Worm (Caenorhabditis elegans) whole organism, L3 larva: ENCODE data around the gene F45G2.8.

Experiments used
- R02D3.7 ChIP-seq: fragments of 150-350 bp; optimal IDR thresholded peaks from 2 replicates; lab custom pipeline; 2014; ENCODE audit warnings: missing biosample characterization, missing genetic modification characterization
- ZK546.5 ChIP-seq: sonication (generic microtip); optimal IDR thresholded peaks from 2 replicates; lab custom pipeline; 2017; ENCODE audit warnings: missing biosample characterization, missing genetic modification characterization
- ama-1 ChIP-seq: fragments of 150-350 bp; optimal IDR thresholded peaks from 2 replicates; lab custom pipeline; 2018
- ceh-16 ChIP-seq: sonication (generic microtip); optimal IDR thresholded peaks from 2 replicates; lab custom pipeline; 2017; ENCODE audit warnings: missing biosample characterization, missing genetic modification characterization
- ceh-9 ChIP-seq: sonication (generic microtip); optimal IDR thresholded peaks from 2 replicates; lab custom pipeline; 2018; ENCODE audit warnings: missing biosample characterization, missing genetic modification characterization
- daf-12 ChIP-seq: fragments of 150-350 bp; optimal IDR thresholded peaks from 2 replicates; lab custom pipeline; 2014; ENCODE audit warnings: missing biosample characterization, missing genetic modification reagents, missing genetic modification characterization
- egl-27 ChIP-seq: sonication (generic microtip); optimal IDR thresholded peaks from 4 replicates; lab custom pipeline; 2017; ENCODE audit warnings: missing biosample characterization, missing genetic modification reagents, missing genetic modification characterization
- egl-5 ChIP-seq: fragments of 150-350 bp; optimal IDR thresholded peaks from 2 replicates; lab custom pipeline; 2017; ENCODE audit warnings: missing biosample characterization, missing genetic modification reagents, missing genetic modification characterization, inconsistent platforms
- elt-1 ChIP-seq: fragments of 150-350 bp; optimal IDR thresholded peaks from 2 replicates; lab custom pipeline; 2014; ENCODE audit warnings: missing biosample characterization, missing genetic modification characterization
- elt-2 ChIP-seq: sonication (generic microtip); optimal IDR thresholded peaks from 2 replicates; lab custom pipeline; 2016; ENCODE audit warnings: missing genetic modification reagents, mild to moderate bottlenecking, missing genetic modification characterization, missing compliant biosample characterization
- elt-3 ChIP-seq, 3 experiments: fragments of 150-350 bp in 1 of 3; sonication (generic microtip) in 2 of 3; optimal IDR thresholded peaks; 2 replicates in 2 of 3; 4 replicates in 1 of 3; lab custom pipeline; 2014 to 2017; ENCODE audit warnings: missing biosample characterization in 3 of 3, missing genetic modification characterization in 3 of 3
- eor-1 ChIP-seq, 2 experiments: fragments of 150-350 bp; optimal IDR thresholded peaks; 2 replicates each; lab custom pipeline; 2014 to 2018; ENCODE audit warnings: missing biosample characterization in 2 of 2, missing genetic modification characterization in 2 of 2
- fkh-10 ChIP-seq: sonication (generic microtip); optimal IDR thresholded peaks from 2 replicates; lab custom pipeline; 2017; ENCODE audit warnings: missing biosample characterization, missing genetic modification reagents, missing genetic modification characterization
- fkh-2 ChIP-seq: fragments of 150-350 bp; optimal IDR thresholded peaks from 2 replicates; lab custom pipeline; 2014; ENCODE audit warnings: missing biosample characterization, missing genetic modification reagents, missing genetic modification characterization
- fos-1 ChIP-seq: fragments of 150-350 bp; optimal IDR thresholded peaks from 2 replicates; lab custom pipeline; 2014; ENCODE audit warnings: missing biosample characterization, missing genetic modification characterization
- lin-15B ChIP-seq: fragments of 150-350 bp; optimal IDR thresholded peaks from 2 replicates; lab custom pipeline; 2014; ENCODE audit warnings: missing biosample characterization, missing genetic modification characterization
- lin-39 ChIP-seq: fragments of 150-350 bp; optimal IDR thresholded peaks from 2 replicates; lab custom pipeline; 2018; ENCODE audit warnings: missing biosample characterization, missing genetic modification reagents, missing genetic modification characterization
- lsy-12 ChIP-seq: sonication (generic microtip); optimal IDR thresholded peaks from 2 replicates; lab custom pipeline; 2016; ENCODE audit warnings: mild to moderate bottlenecking, missing genetic modification characterization, missing compliant biosample characterization
- mml-1 ChIP-seq: fragments of 150-350 bp; sonication (generic microtip); optimal IDR thresholded peaks from 3 replicates; lab custom pipeline; 2014; ENCODE audit warnings: missing biosample characterization, missing genetic modification characterization
- nhr-11 ChIP-seq: fragments of 150-350 bp; optimal IDR thresholded peaks from 2 replicates; lab custom pipeline; 2014; ENCODE audit warnings: missing biosample characterization, missing genetic modification characterization
- nhr-23 ChIP-seq: fragments of 150-350 bp; optimal IDR thresholded peaks from 2 replicates; lab custom pipeline; 2014; ENCODE audit warnings: missing biosample characterization, missing genetic modification reagents, missing genetic modification characterization
- nhr-237 ChIP-seq: fragments of 150-350 bp; optimal IDR thresholded peaks from 2 replicates; lab custom pipeline; 2014; ENCODE audit warnings: missing biosample characterization, missing genetic modification characterization
- nhr-25 ChIP-seq: sonication (generic microtip); optimal IDR thresholded peaks from 2 replicates; lab custom pipeline; 2017; ENCODE audit warnings: missing biosample characterization, missing genetic modification characterization
- nhr-43 ChIP-seq: sonication (generic microtip); optimal IDR thresholded peaks from 2 replicates; lab custom pipeline; 2016; ENCODE audit warnings: mild to moderate bottlenecking, missing genetic modification characterization, missing compliant biosample characterization; ENCODE audit not compliant: poor library complexity, severe bottlenecking
- nhr-67 ChIP-seq: fragments of 150-350 bp; optimal IDR thresholded peaks from 2 replicates; lab custom pipeline; 2014; ENCODE audit warnings: missing biosample characterization, missing genetic modification characterization
- nhr-77 ChIP-seq: fragments of 150-350 bp; optimal IDR thresholded peaks from 2 replicates; lab custom pipeline; 2014; ENCODE audit warnings: missing biosample characterization, missing genetic modification characterization
- pha-4 ChIP-seq: fragments of 150-350 bp; optimal IDR thresholded peaks from 2 replicates; lab custom pipeline; 2014; ENCODE audit warnings: missing biosample characterization, missing genetic modification reagents, missing genetic modification characterization
- pqm-1 ChIP-seq: fragments of 150-350 bp; optimal IDR thresholded peaks from 2 replicates; lab custom pipeline; 2017; ENCODE audit warnings: missing biosample characterization, missing genetic modification characterization, inconsistent platforms
- sea-2 ChIP-seq: fragments of 150-350 bp; sonication (generic microtip); optimal IDR thresholded peaks from 4 replicates; lab custom pipeline; 2014; ENCODE audit warnings: missing biosample characterization, missing genetic modification reagents, missing genetic modification characterization
- skn-1 ChIP-seq: fragments of 150-350 bp; optimal IDR thresholded peaks from 2 replicates; lab custom pipeline; 2014; ENCODE audit warnings: missing biosample characterization, missing genetic modification characterization
- snpc-4 ChIP-seq: fragments of 150-350 bp; optimal IDR thresholded peaks from 2 replicates; lab custom pipeline; 2014; ENCODE audit warnings: missing biosample characterization, missing genetic modification characterization
- tbx-2 ChIP-seq: sonication (generic microtip); optimal IDR thresholded peaks from 2 replicates; lab custom pipeline; 2016; ENCODE audit warnings: mild to moderate bottlenecking, missing genetic modification characterization, missing compliant biosample characterization
- unc-39 ChIP-seq: sonication (generic microtip); optimal IDR thresholded peaks from 4 replicates; lab custom pipeline; 2017; ENCODE audit warnings: missing biosample characterization, missing genetic modification characterization
- unc-62 ChIP-seq: fragments of 150-350 bp; sonication (generic microtip); optimal IDR thresholded peaks from 4 replicates; lab custom pipeline; 2014; ENCODE audit warnings: missing biosample characterization, missing genetic modification reagents, missing genetic modification characterization
- zag-1 ChIP-seq: fragments of 150-350 bp; optimal IDR thresholded peaks from 2 replicates; lab custom pipeline; 2014; ENCODE audit warnings: missing biosample characterization, missing genetic modification characterization
- ztf-11 ChIP-seq: fragments of 150-350 bp; optimal IDR thresholded peaks from 2 replicates; lab custom pipeline; 2014; ENCODE audit warnings: missing biosample characterization, missing genetic modification characterization
- ztf-4 ChIP-seq: fragments of 150-350 bp; optimal IDR thresholded peaks from 2 replicates; lab custom pipeline; 2014; ENCODE audit warnings: missing biosample characterization, missing genetic modification characterization

F45G2.8 gene

DNA sequence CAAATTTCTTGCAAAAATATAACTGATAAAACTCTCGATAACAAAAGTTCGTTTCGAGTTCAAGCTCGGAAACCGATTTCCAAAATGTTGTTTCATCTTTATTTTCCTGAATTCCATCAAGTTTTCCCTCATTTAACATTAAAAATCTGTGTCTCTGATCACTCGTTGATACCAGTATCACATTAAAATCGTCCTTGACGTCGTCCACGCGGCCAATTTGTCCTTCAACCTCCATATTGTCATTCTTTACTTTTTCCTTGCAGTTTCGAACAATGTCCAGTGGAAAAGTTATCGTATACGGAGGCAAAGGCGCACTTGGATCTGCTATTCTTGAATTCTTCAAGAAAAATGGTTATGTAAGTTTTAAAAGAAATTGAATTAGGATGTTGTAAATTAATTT, 41.8 kb downstream of the F45G2.8 start, which contains the start of gene qdpr-1:
qdpr-1 (plus strand) TSS at position 264 of the 400 bp plus-strand sequence.
- TF ChIP-seq nhr-23 (tag; lab: Kevin White, UChicago), result no peak
- peak; percentile 33 for TF ChIP-seq nhr-25 (tag; lab: Kevin White, UChicago)
- TF ChIP-seq elt-3 (tag; optimal IDR thresholded peaks at IDR 0.05; lab: Kevin White, UChicago), result peak in 1 of 3 experiments; percentile 37
- TF ChIP-seq, all 47 proteins: peak for 2

DNA sequence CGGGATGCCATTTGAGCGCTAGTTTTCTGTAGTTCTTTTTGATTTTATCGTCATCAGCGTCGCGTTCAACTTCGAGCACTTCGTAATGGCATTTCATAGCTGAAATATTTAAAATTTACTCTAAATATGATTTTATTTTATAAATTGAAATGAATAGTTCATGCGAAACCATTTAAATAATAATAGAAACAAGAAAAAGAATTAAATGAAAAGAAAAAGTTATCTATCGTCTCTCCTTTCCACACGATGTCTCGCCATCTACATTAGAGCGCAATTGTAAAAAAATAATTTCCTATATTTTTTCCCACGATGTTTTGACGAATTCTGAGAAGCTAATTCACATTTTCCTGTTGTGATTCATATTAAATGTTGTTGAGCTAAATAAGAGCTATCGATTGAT, 42.2 kb downstream of the F45G2.8 start, which contains the start of gene dnj-17:
dnj-17 (minus strand) TSS at position 101 of the 400 bp plus-strand sequence.
- TF ChIP-seq mml-1 (tag; lab: Kevin White, UChicago) (no peak), elt-1 (tag; lab: Kevin White, UChicago) (no peak), nhr-25 (tag; lab: Kevin White, UChicago) (no peak), tbx-2 (no peak), sea-2 (GFP tag; lab: Kevin White, UChicago) (no peak), nhr-67 (tag; lab: Kevin White, UChicago) (no peak), unc-62 (GFP tag; lab: Kevin White, UChicago) (no peak), ceh-9 (tag; lab: Kevin White, UChicago) (no peak), nhr-43 (tag; lab: Kevin White, UChicago) (no peak), ZK546.5 (tag; lab: Kevin White, UChicago) (no peak), lsy-12 (tag; lab: Kevin White, UChicago) (no peak)

DNA sequence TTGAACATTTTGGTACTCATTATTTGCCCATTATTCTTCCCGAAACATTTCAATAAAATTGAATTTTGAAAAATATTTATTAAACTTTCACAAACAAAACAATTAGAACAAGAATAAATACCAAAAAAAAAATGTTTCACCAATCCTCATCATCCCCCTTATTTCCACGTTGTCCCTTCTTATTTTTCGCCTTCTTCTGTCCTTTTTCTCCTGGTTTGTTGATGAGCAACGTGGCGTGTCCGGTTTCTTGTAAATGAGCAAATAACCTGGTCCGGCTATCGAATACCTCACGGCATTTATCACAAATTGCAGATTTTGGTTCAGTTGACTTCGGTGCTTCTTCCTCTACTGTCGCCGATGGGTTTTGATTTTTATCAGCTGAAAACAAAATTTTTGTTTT, 44.7 kb downstream of the F45G2.8 start:
- no peak for TF ChIP-seq lin-39
- no peak for TF ChIP-seq snpc-4 (tag; lab: Kevin White, UChicago)
- TF ChIP-seq nhr-77 (tag; lab: Kevin White, UChicago), result no peak

DNA sequence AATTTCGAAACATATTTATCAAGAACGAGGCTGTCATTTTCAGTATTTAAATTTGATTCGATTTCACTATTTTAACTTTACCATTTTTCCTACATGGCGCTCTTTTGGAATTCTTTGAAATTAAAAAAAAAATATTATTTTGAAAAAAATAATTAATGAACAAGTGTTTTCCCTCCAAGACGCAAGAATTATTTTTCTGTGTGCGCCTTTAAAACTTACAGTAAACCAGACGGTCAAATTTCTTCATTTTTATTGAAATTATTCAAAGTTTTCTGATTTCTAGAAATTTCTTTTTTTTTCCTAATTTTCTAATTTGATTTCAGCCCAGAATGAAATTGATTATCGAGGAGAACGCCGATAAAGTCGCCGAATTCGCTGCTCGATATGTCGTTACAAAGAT, 46.4 kb downstream of the F45G2.8 start, which contains the start of gene T03F6.3:
T03F6.3 (plus strand) TSS at position 318 of the 400 bp plus-strand sequence.
- no peak for TF ChIP-seq elt-1 (tag; lab: Kevin White, UChicago)
- no peak for TF ChIP-seq egl-5 (tag; lab: Kevin White, UChicago)
- TF ChIP-seq lin-39, result no peak
- no peak for TF ChIP-seq ztf-11 (tag; lab: Kevin White, UChicago)
- no peak for TF ChIP-seq unc-39 (tag; lab: Kevin White, UChicago)
- TF ChIP-seq fkh-10, result no peak
- TF ChIP-seq tbx-2, result no peak
- TF ChIP-seq fkh-2 (tag; lab: Kevin White, UChicago), result no peak
- TF ChIP-seq nhr-67 (tag; lab: Kevin White, UChicago), result no peak
- TF ChIP-seq egl-27 (tag; lab: Kevin White, UChicago), result no peak
- no peak for TF ChIP-seq eor-1 (tag; optimal IDR thresholded peaks at IDR 0.05; lab: Kevin White, UChicago)
- TF ChIP-seq zag-1 (tag; lab: Kevin White, UChicago), result no peak
- TF ChIP-seq R02D3.7 (tag; lab: Kevin White, UChicago), result no peak
- TF ChIP-seq nhr-11 (tag; lab: Kevin White, UChicago), result no peak
- TF ChIP-seq ceh-16 (tag; lab: Kevin White, UChicago), result no peak
- no peak for TF ChIP-seq daf-12 (tag; lab: Kevin White, UChicago)
- TF ChIP-seq skn-1, result no peak

DNA sequence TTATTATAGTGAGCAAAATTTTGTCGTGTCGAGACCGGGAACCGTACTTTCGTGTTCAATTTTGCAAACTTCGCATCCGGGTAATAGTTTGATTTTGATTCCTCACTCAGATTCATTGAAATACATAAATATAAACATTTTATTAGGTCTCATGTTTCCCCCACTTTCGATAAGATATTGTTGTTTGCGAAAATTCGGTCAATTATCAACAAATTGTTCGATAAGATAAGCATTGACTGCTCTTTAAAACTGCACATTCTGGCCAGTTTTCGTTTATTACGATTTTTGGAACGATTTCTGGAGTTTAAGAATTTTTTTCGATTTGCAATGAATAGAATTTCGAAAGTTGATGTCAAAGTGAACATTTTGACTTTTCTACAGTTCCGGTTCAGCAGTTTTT, 46.8 kb downstream of the F45G2.8 start:
- peak; percentile 47 for TF ChIP-seq pha-4
- no peak for TF ChIP-seq ama-1 (lab: Kevin White, UChicago)
- TF ChIP-seq nhr-67 (tag; lab: Kevin White, UChicago), result no peak
- peak; percentile 85 for TF ChIP-seq elt-2
- TF ChIP-seq, all 47 proteins: peak for 2

DNA sequence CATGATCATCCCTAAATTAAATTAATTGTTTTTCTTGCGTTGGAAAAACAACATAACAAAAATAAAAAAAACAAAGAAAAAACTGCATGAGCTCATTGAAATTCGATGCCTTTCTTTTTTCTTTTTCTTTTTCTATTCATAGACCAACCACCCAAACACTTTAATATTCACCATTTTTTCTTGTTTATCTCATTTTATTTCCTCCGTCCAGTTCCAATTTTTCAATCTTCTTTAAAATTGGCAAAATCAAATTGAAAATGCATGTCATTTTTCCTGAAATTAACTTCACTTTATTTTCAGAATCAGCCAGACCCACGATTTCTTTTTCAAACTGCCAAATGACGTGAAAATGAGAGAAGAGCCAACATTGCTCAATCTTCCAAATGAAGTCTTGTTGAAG, 49.6 kb downstream of the F45G2.8 start, which contains the start of gene T03F6.4:
T03F6.4 (plus strand) TSS at position 301 of the 400 bp plus-strand sequence.
- TF ChIP-seq egl-27 (tag; lab: Kevin White, UChicago) (no peak), sea-2 (GFP tag; lab: Kevin White, UChicago) (no peak), mml-1 (tag; lab: Kevin White, UChicago) (no peak), lin-15B (tag; lab: Kevin White, UChicago) (no peak), nhr-237 (tag; lab: Kevin White, UChicago) (no peak), ceh-9 (tag; lab: Kevin White, UChicago) (no peak), eor-1 (tag; optimal IDR thresholded peaks at IDR 0.05; lab: Kevin White, UChicago) (no peak), elt-2 (no peak), fos-1 (tag; lab: Kevin White, UChicago) (no peak), fkh-2 (tag; lab: Kevin White, UChicago) (no peak), ztf-4 (tag; lab: Kevin White, UChicago) (no peak), pha-4 (no peak), elt-3 (tag; optimal IDR thresholded peaks at IDR 0.05; lab: Kevin White, UChicago) (no peak), nhr-77 (tag; lab: Kevin White, UChicago) (no peak), zag-1 (tag; lab: Kevin White, UChicago) (no peak), pqm-1 (tag; lab: Kevin White, UChicago) (no peak), tbx-2 (no peak)
